Fruit fly (Drosophila melanogaster): Measurements from ENCODE around the gene dind.

Gene dind

dm6 chr3R:18641242-18641757 lies 36.0 kb downstream of the dind start, which contains the start of gene CG14301:
CG14301 (minus strand) TSS chr3R:18641457.
- no peak for TF ChIP-seq EcR (GFP tag; optimal IDR thresholded peaks at IDR 0.05)
- TF ChIP-seq CG12605 (GFP tag; IDR thresholded peaks at IDR 0.05), result peak; percentile 51
- TF ChIP-seq Pif1B (GFP tag; optimal IDR thresholded peaks at IDR 0.05), result peak; percentile 13

- no peak for TF ChIP-seq CG14655 (GFP tag; optimal IDR thresholded peaks at IDR 0.05)
- TF ChIP-seq rn (GFP tag; IDR thresholded peaks at IDR 0.05), result no peak
- no peak for TF ChIP-seq Pif1B (GFP tag; optimal IDR thresholded peaks at IDR 0.05)
- TF ChIP-seq CG4496 (GFP tag; IDR thresholded peaks at IDR 0.05), result peak; percentile 55; the same call in 1 of the 3 replicates
- TF ChIP-seq fd96Ca (GFP tag; IDR thresholded peaks at IDR 0.05), result peak; percentile 42; the same call in 1 of the 3 replicates
- no peak for TF ChIP-seq CG15710 (tag; optimal IDR thresholded peaks at IDR 0.05)
- peak; percentile 59 for TF ChIP-seq CG32121 (GFP tag; IDR thresholded peaks at IDR 0.05)
- peak; percentile 27; the same call in 1 of the 2 replicates for TF ChIP-seq CG12605 (GFP tag; IDR thresholded peaks at IDR 0.05)
- TF ChIP-seq gl (tag; optimal IDR thresholded peaks at IDR 0.05), result no peak
- TF ChIP-seq CG8301 (tag; optimal IDR thresholded peaks at IDR 0.05), result no peak
- peak; percentile 30 for TF ChIP-seq CG8159 (tag; optimal IDR thresholded peaks at IDR 0.05)
- peak; percentile 64 for TF ChIP-seq Ets98B (GFP tag; IDR thresholded peaks at IDR 0.05)
- TF ChIP-seq CG17806 (tag; optimal IDR thresholded peaks at IDR 0.05), result peak; percentile 9
- no peak for TF ChIP-seq D1 (tag; optimal IDR thresholded peaks at IDR 0.05)
- peak; percentile 30 for TF ChIP-seq Pif1A (GFP tag; optimal IDR thresholded peaks at IDR 0.05)
- TF ChIP-seq EcR (GFP tag; optimal IDR thresholded peaks at IDR 0.05), result no peak
- TF ChIP-seq CG10348 (GFP tag; IDR thresholded peaks at IDR 0.05), result no peak
These were observed 37.7 kb downstream of the dind start for dm6 chr3R:18639662-18640061.

- TF ChIP-seq CG8301 (tag; optimal IDR thresholded peaks at IDR 0.05), result peak; percentile 11
- TF ChIP-seq CG4496 (GFP tag; IDR thresholded peaks at IDR 0.05), result no peak
- TF ChIP-seq CG14655 (GFP tag; optimal IDR thresholded peaks at IDR 0.05), result peak; percentile 9
- TF ChIP-seq CG32121 (GFP tag; IDR thresholded peaks at IDR 0.05), result 0 out of 2 replicates have a peak, but pooled peaks have one; percentile 22
These were observed 44.2 kb downstream of the dind start for dm6 chr3R:18633099-18633498.

- no peak for TF ChIP-seq CG8159 (tag; optimal IDR thresholded peaks at IDR 0.05)
- TF ChIP-seq CG34367 (tag; optimal IDR thresholded peaks at IDR 0.05), result no peak
- no peak for TF ChIP-seq gl (tag; optimal IDR thresholded peaks at IDR 0.05)
- no peak for TF ChIP-seq CG12605 (GFP tag; IDR thresholded peaks at IDR 0.05)
- no peak for TF ChIP-seq rn (GFP tag; IDR thresholded peaks at IDR 0.05)
- TF ChIP-seq CG10348 (GFP tag; IDR thresholded peaks at IDR 0.05), result no peak
- peak; percentile 52 for TF ChIP-seq EcR (GFP tag; optimal IDR thresholded peaks at IDR 0.05)
- no peak for TF ChIP-seq CG13204 (GFP tag; optimal IDR thresholded peaks at IDR 0.05)
- TF ChIP-seq CG15710 (tag; optimal IDR thresholded peaks at IDR 0.05), result no peak
- peak; percentile 70; the same call in 2 of the 3 replicates for TF ChIP-seq CG4496 (GFP tag; IDR thresholded peaks at IDR 0.05)
- no peak for TF ChIP-seq D1 (tag; optimal IDR thresholded peaks at IDR 0.05)
- TF ChIP-seq CG8301 (tag; optimal IDR thresholded peaks at IDR 0.05), result no peak
- TF ChIP-seq Snoo (tag; optimal IDR thresholded peaks at IDR 0.05), result no peak
- no peak for TF ChIP-seq CG14655 (GFP tag; optimal IDR thresholded peaks at IDR 0.05)
- peak; percentile 5; the same call in 1 of the 2 replicates for TF ChIP-seq Ets98B (GFP tag; IDR thresholded peaks at IDR 0.05)
- TF ChIP-seq Pif1A (GFP tag; optimal IDR thresholded peaks at IDR 0.05), result no peak
- peak; percentile 56; the same call in 1 of the 3 replicates for TF ChIP-seq fd96Ca (GFP tag; IDR thresholded peaks at IDR 0.05)
- no peak for TF ChIP-seq Pif1B (GFP tag; optimal IDR thresholded peaks at IDR 0.05)
- no peak for TF ChIP-seq CG9948 (tag; optimal IDR thresholded peaks at IDR 0.05)
- TF ChIP-seq CG32121 (GFP tag; IDR thresholded peaks at IDR 0.05), result 0 out of 2 replicates have a peak, but pooled peaks have one; percentile 32
These were observed 49.0 kb downstream of the dind start for dm6 chr3R:18628311-18628811.
